Worm (Caenorhabditis elegans) whole organism, young adult: ENCODE measurements around the gene sru-27.
A peak's percentile ranks its signal among the peaks of the same experiment; 100 is the strongest.

Source experiments
- B0336.3 ChIP-seq: fragments of 200-800 bp; sonication (Bioruptor generic); IDR thresholded peaks from 2 replicates; pipeline ENCODE4 v1.3.6; 2022; ENCODE audit warnings: missing genetic modification characterization, missing compliant biosample characterization
- F22D6.2 ChIP-seq: sonication (generic microtip); optimal IDR thresholded peaks from 2 replicates; lab custom pipeline; 2016; ENCODE audit warnings: mild to moderate bottlenecking, missing genetic modification characterization, missing compliant biosample characterization
- F52B5.7 ChIP-seq: sonication (generic microtip); optimal IDR thresholded peaks from 2 replicates; lab custom pipeline; 2016; ENCODE audit warnings: mild to moderate bottlenecking, missing genetic modification characterization, missing compliant biosample characterization
- aptf-3 ChIP-seq: fragments of 200-800 bp; sonication (Bioruptor generic); IDR thresholded peaks from 2 replicates; pipeline ENCODE4 v1.3.6; 2022; ENCODE audit warnings: missing genetic modification characterization, missing compliant biosample characterization
- atf-7 ChIP-seq: sonication (generic microtip); optimal IDR thresholded peaks from 2 replicates; lab custom pipeline; 2017; ENCODE audit warnings: mild to moderate bottlenecking, missing genetic modification characterization, missing compliant biosample characterization
- athp-1 ChIP-seq: sonication (generic microtip); optimal IDR thresholded peaks from 2 replicates; lab custom pipeline; 2017; ENCODE audit warnings: mild to moderate bottlenecking, missing genetic modification characterization, missing compliant biosample characterization
- attf-6 ChIP-seq: fragments of 200-800 bp; sonication (Bioruptor generic); IDR thresholded peaks from 2 replicates; pipeline ENCODE4 v1.3.6; 2022; ENCODE audit warnings: missing genetic modification reagents, missing genetic modification characterization, missing compliant biosample characterization
- ceh-58 ChIP-seq: fragments of 200-800 bp; sonication (Bioruptor generic); IDR thresholded peaks from 2 replicates; pipeline ENCODE4 v1.3.6; 2022; ENCODE audit warnings: missing genetic modification characterization, missing compliant biosample characterization
- dox-1 ChIP-seq: fragments of 200-800 bp; sonication (Bioruptor generic); IDR thresholded peaks from 2 replicates; pipeline ENCODE4 v1.3.6; 2022; ENCODE audit warnings: missing genetic modification reagents, missing genetic modification characterization, missing compliant biosample characterization
- egrh-3 ChIP-seq: fragments of 200-800 bp; sonication (Bioruptor generic); IDR thresholded peaks from 2 replicates; pipeline ENCODE4 v1.3.6; 2022; ENCODE audit warnings: missing genetic modification reagents, missing genetic modification characterization, missing compliant biosample characterization
- ekl-4 ChIP-seq: fragments of 200-800 bp; sonication (Bioruptor generic); IDR thresholded peaks from 2 replicates; pipeline ENCODE4 v1.3.6; 2022; ENCODE audit warnings: missing genetic modification reagents, missing genetic modification characterization, missing compliant biosample characterization
- ets-4 ChIP-seq: fragments of 200-800 bp; sonication (Bioruptor generic); optimal IDR thresholded peaks from 2 replicates; lab custom pipeline; 2018; ENCODE audit warnings: mild to moderate bottlenecking, missing genetic modification characterization, missing compliant biosample characterization
- gei-17 ChIP-seq: fragments of 200-800 bp; sonication (Bioruptor generic); optimal IDR thresholded peaks from 2 replicates; lab custom pipeline; 2018; ENCODE audit warnings: mild to moderate bottlenecking, missing genetic modification characterization, missing compliant biosample characterization
- hmg-1.2 ChIP-seq: fragments of 200-800 bp; sonication (Bioruptor generic); IDR thresholded peaks from 2 replicates; pipeline ENCODE4 v1.3.6; 2022; ENCODE audit warnings: missing genetic modification reagents, missing genetic modification characterization, missing compliant biosample characterization
- hsf-1 ChIP-seq: fragments of 200-800 bp; sonication (Bioruptor generic); IDR thresholded peaks from 2 replicates; pipeline ENCODE4 v1.3.6; 2022; ENCODE audit warnings: missing genetic modification reagents, missing genetic modification characterization, missing compliant biosample characterization
- lin-40 ChIP-seq: sonication (generic microtip); optimal IDR thresholded peaks from 2 replicates; lab custom pipeline; 2016; ENCODE audit warnings: missing genetic modification characterization, mild to moderate bottlenecking, missing compliant biosample characterization, missing genotype, missing genetic modification reagents
- lin-54 ChIP-seq: fragments of 200-800 bp; sonication (Bioruptor generic); optimal IDR thresholded peaks from 2 replicates; lab custom pipeline; 2018; ENCODE audit warnings: mild to moderate bottlenecking, missing genetic modification characterization, missing compliant biosample characterization
- lir-1 ChIP-seq: fragments of 200-800 bp; sonication (Bioruptor generic); conservative IDR thresholded peaks from 2 replicates; pipeline ENCODE4 v1.3.6; 2022; ENCODE audit warnings: missing genetic modification reagents, missing genetic modification characterization, missing compliant biosample characterization
- mcd-1 ChIP-seq: fragments of 200-800 bp; sonication (Bioruptor generic); IDR thresholded peaks from 2 replicates; pipeline ENCODE4 v1.3.6; 2022; ENCODE audit warnings: missing genetic modification reagents, missing genetic modification characterization, missing compliant biosample characterization
- nfya-1 ChIP-seq: sonication (generic microtip); optimal IDR thresholded peaks from 2 replicates; lab custom pipeline; 2017; ENCODE audit warnings: antibody characterized with exemption, missing compliant biosample characterization, missing genetic modification characterization, borderline replicate concordance; ENCODE audit not compliant: insufficient read depth
- nhr-120 ChIP-seq: fragments of 200-800 bp; sonication (Bioruptor generic); IDR thresholded peaks from 2 replicates; pipeline ENCODE4 v1.3.6; 2022; ENCODE audit warnings: missing genetic modification characterization, missing compliant biosample characterization
- nhr-80 ChIP-seq: sonication (generic microtip); optimal IDR thresholded peaks from 2 replicates; lab custom pipeline; 2016; ENCODE audit warnings: missing genetic modification characterization, missing compliant biosample characterization
- nhr-90 ChIP-seq: sonication (generic microtip); optimal IDR thresholded peaks from 2 replicates; lab custom pipeline; 2016; ENCODE audit warnings: missing genotype, mild to moderate bottlenecking, missing genetic modification characterization, missing compliant biosample characterization
- sea-2 ChIP-seq: fragments of 200-800 bp; sonication (Bioruptor generic); IDR thresholded peaks from 2 replicates; pipeline ENCODE4 v1.3.6; 2022; ENCODE audit warnings: missing genetic modification characterization, missing compliant biosample characterization
- snpc-1.1 ChIP-seq: sonication (generic microtip); optimal IDR thresholded peaks from 2 replicates; lab custom pipeline; 2017; ENCODE audit warnings: missing genetic modification characterization, mild to moderate bottlenecking, missing compliant biosample characterization, antibody characterized with exemption, moderate library complexity, missing genotype, missing genetic modification reagents; ENCODE audit not compliant: insufficient read depth
- snpc-4 ChIP-seq, 5 experiments: fragments of 150-350 bp in 1 of 5; sonication (generic microtip) in 4 of 5; optimal IDR thresholded peaks; 2 replicates each; lab custom pipeline; 2014 to 2018; ENCODE audit warnings: missing genetic modification characterization in 5 of 5, missing biosample characterization in 3 of 5, antibody characterized with exemption in 2 of 5, mild to moderate bottlenecking in 2 of 5, missing compliant biosample characterization in 2 of 5, missing genotype in 2 of 5, moderate library complexity in 2 of 5, missing genetic modification reagents in 1 of 5
- tbp1 ChIP-seq: fragments of 200-800 bp; sonication (Bioruptor generic); optimal IDR thresholded peaks from 2 replicates; lab custom pipeline; 2018; ENCODE audit warnings: mild to moderate bottlenecking, missing genetic modification characterization, missing compliant biosample characterization
- tlf-1 ChIP-seq: fragments of 200-800 bp; sonication (Bioruptor generic); optimal IDR thresholded peaks from 2 replicates; lab custom pipeline; 2018; ENCODE audit warnings: mild to moderate bottlenecking, missing genetic modification characterization, missing compliant biosample characterization
- ztf-22 ChIP-seq: fragments of 200-800 bp; sonication (Bioruptor generic); optimal IDR thresholded peaks from 2 replicates; lab custom pipeline; 2018; ENCODE audit warnings: mild to moderate bottlenecking, missing genetic modification characterization, moderate library complexity, missing compliant biosample characterization

sru-27 gene

DNA sequence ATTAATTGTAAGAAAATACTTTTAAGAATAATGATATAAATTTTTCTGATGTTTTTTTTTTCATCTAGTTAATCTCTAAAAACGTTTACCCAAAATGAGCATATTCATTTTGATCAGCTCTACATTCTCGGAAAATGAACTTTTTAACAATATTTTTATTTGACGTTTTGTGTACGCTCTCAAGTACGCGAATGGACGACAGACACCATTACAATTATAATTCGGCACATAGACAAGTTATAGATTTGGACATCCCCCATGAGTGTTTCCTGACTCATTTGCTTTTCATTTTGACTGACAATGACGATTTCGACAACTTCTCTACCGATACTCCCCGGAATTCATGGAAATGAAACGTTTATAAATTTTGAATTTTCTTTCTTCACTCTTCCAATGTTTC lies at the start of gene sru-27:
Gene sru-27 (plus strand): TSS at position 301 of the 400 bp plus-strand sequence.
- TF ChIP-seq lin-40 (tag; lab: Kevin White, UChicago) (no peak), athp-1 (tag; lab: Kevin White, UChicago) (no peak), tlf-1 (GFP tag; lab: Kevin White, UChicago) (no peak)

DNA sequence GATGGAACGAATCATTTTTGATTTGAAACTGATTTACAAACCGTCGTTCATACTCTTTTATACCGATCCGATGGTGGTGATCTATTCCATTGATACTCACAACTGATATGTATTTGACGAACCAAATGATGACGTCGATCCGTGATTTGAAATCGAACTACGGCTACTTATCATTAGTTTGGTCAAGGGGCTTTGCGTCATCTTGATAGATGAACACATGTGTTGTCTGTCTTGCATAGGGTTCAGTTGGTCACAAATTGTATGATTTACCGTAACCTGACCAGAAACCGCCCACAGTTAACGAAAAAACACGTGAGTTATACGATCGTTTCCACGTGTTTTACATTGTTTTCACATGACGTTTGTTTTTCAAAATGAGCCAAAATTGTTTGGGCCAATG lies 49.1 kb upstream of the sru-27 start, which contains the start of gene cnc-2:
Gene cnc-2 (minus strand): TSS at position 24 of the 400 bp plus-strand sequence.
- TF ChIP-seq hsf-1 (GFP tag; lab: Robert Waterston, UW) (no peak), F22D6.2 (tag; lab: Kevin White, UChicago) (no peak), nhr-90 (tag; lab: Kevin White, UChicago) (no peak)

DNA sequence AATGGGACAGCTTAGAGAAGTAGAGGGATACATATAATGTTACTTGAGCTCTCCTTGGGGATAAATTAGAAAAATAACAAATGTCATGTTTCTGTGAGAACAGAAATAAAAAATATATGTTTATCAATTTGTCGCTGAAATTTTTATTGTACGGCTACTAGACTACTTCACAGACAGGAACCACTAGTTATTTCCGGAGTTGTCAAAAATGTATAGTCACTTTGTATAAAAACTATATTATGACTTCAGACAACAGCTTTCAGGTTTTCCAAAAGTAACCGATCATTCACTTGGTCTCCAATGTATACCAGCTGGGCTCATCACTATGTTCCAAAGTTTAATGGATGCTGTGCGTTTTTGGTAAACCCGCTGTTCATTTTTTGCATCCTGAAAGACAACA lies 47.9 kb upstream of the sru-27 start, which contains the start of gene srj-23:
Gene srj-23 (plus strand): TSS at position 301 of the 400 bp plus-strand sequence.
- TF ChIP-seq nfya-1 (tag; lab: Kevin White, UChicago) = no peak
- TF ChIP-seq tbp1 (GFP tag; lab: Kevin White, UChicago) = no peak
- TF ChIP-seq aptf-3 = no peak
- no peak for TF ChIP-seq nhr-90 (tag; lab: Kevin White, UChicago)

DNA sequence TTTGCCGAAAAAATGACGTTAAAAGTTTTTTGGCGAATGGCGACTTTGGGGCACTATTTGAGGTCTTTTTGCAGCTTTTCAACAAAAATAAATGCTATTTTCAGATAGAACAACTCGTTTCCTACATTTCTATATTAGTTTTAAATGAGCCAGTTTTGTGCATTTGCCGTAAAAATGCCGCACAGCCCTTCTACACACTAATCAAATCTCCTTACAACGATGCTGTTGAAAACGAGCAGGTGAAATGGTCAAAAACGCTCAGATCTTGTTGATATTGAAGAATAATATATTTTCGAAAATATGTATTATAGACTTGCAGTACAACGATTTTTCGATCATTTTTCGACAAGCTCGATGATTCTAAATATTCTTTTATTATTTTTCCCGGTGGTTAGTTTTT lies 44.5 kb upstream of the sru-27 start, which contains the start of gene chil-14:
Gene chil-14 (plus strand): TSS at position 301 of the 400 bp plus-strand sequence.
- TF ChIP-seq lir-1 (GFP tag; lab: Robert Waterston, UW) (no peak), attf-6 (GFP tag; lab: Robert Waterston, UW) (no peak)

DNA sequence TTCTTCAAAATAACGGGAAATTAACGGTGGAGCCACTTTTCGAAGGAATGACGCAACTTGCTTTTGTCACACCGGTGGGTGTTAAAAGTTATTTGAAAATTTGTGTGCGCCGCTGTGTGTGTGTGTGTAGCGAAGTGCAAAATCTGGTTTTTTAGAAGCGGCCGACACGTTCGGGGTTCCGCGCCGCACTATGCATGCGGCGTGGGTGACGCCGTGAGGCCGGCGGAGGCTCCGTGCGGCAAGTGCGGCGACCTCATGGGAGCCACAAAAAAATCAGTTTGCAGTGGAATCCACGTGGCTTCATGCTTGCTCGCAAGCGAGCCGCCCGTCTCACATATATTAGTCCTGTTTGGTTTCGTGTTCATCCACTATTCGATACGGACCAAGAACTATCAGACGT lies 44.0 kb upstream of the sru-27 start:
- TF ChIP-seq hmg-1.2 (GFP tag; lab: Robert Waterston, UW) = peak; percentile 78
- peak; percentile 78 for TF ChIP-seq snpc-1.1 (tag; lab: Kevin White, UChicago)
- TF ChIP-seq egrh-3 (GFP tag; lab: Robert Waterston, UW) = peak; percentile 62; the same call in 1 of the 2 replicates
- TF ChIP-seq mcd-1 (GFP tag; lab: Robert Waterston, UW) = peak; percentile 40; the same call in 1 of the 2 replicates
- TF ChIP-seq B0336.3 (GFP tag; lab: Robert Waterston, UW) = 0 out of 2 replicates have a peak, but pooled peaks have one; percentile 22
- TF ChIP-seq gei-17 (GFP tag; lab: Kevin White, UChicago) = no peak
- peak; percentile 29 for TF ChIP-seq snpc-4 (GFP tag; optimal IDR thresholded peaks at IDR 0.05; lab: Kevin White, UChicago)
- peak in 3 of 4 experiments; percentile 71 to 94 (median 91) for TF ChIP-seq snpc-4 (tag; optimal IDR thresholded peaks at IDR 0.05; lab: Kevin White, UChicago)
- TF ChIP-seq ceh-58 (GFP tag; lab: Robert Waterston, UW) = no peak
- 0 out of 2 replicates have a peak, but pooled peaks have one; percentile 52 for TF ChIP-seq nhr-120 (GFP tag; lab: Robert Waterston, UW)
- peak; percentile 49; the same call in 1 of the 2 replicates for TF ChIP-seq dox-1 (GFP tag; lab: Robert Waterston, UW)

DNA sequence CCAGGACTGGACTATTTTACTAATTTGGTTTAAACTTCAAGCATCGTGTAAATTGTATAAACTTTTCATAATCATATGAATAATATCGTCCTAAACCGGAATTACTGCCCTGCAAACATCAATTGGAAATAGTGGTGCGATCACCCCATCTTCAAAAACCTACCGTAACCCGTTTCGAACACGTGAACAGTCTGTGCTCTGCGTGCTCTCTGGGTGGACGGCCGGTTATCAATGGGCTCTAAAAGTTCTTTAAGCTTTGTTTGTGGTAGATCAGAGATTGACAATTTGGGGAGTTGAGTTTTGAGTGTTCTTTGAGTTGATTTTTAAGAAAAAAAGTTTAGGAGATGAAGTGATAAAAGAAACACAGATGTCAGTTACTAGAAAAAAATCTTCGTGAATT lies 42.6 kb upstream of the sru-27 start:
- TF ChIP-seq atf-7 (tag; lab: Kevin White, UChicago) (peak; percentile 65), ztf-22 (GFP tag; lab: Kevin White, UChicago) (peak; percentile 74), ekl-4 (GFP tag; lab: Robert Waterston, UW) (no peak), sea-2 (no peak), lin-54 (GFP tag; lab: Kevin White, UChicago) (peak; percentile 8), F52B5.7 (tag; lab: Kevin White, UChicago) (no peak), nhr-80 (tag; lab: Kevin White, UChicago) (peak; percentile 73), ets-4 (GFP tag; lab: Kevin White, UChicago) (peak; percentile 78), B0336.3 (GFP tag; lab: Robert Waterston, UW) (peak; percentile 56; the same call in 1 of the 2 replicates)
